Fruit fly (Drosophila melanogaster) whole organism, prepupa: Measurements from ENCODE around the gene CG7567.

Experiments used
- CG3919 ChIP-seq: fragments of 200-800 bp; sonication (Bioruptor generic); optimal IDR thresholded peaks from 3 replicates; lab custom pipeline; 2016; ENCODE audit warnings: missing biosample characterization, missing genetic modification characterization
- CG8632 ChIP-seq: fragments of 200-800 bp; sonication (Bioruptor generic); optimal IDR thresholded peaks from 3 replicates; lab custom pipeline; 2016; ENCODE audit warnings: missing biosample characterization, missing genetic modification characterization
- Hr38 ChIP-seq: sonication (Bioruptor generic); optimal IDR thresholded peaks from 2 replicates; lab custom pipeline; 2016; ENCODE audit warnings: missing biosample characterization, missing genetic modification characterization
- Lpt ChIP-seq: fragments of 200-800 bp; sonication (Bioruptor generic); optimal IDR thresholded peaks from 3 replicates; lab custom pipeline; 2016; ENCODE audit warnings: missing biosample characterization, missing genetic modification characterization
- Met ChIP-seq: fragments of 200-800 bp; sonication (Bioruptor generic); optimal IDR thresholded peaks from 3 replicates; lab custom pipeline; 2016; ENCODE audit warnings: missing biosample characterization, missing genetic modification characterization
- cyc ChIP-seq: fragments of 200-800 bp; sonication (Bioruptor generic); optimal IDR thresholded peaks from 3 replicates; lab custom pipeline; 2016; ENCODE audit warnings: missing biosample characterization, missing genetic modification characterization
- net ChIP-seq: fragments of 200-800 bp; sonication (Bioruptor generic); optimal IDR thresholded peaks from 3 replicates; lab custom pipeline; 2016; ENCODE audit warnings: missing biosample characterization, missing genetic modification characterization
- svp ChIP-seq: fragments of 200-800 bp; sonication (Bioruptor generic); peaks from one replicate; lab custom pipeline; 2016; ENCODE audit warnings: missing biosample characterization, missing genetic modification characterization

dm6 chr3R:29547182-29547979 is 40.5 kb downstream of the CG7567 start:
- TF ChIP-seq CG3919 (GFP tag; lab: Kevin White, UChicago): no peak
- no peak for TF ChIP-seq cyc (GFP tag; lab: Kevin White, UChicago)
- no peak for TF ChIP-seq CG8632 (GFP tag; lab: Kevin White, UChicago)
- no peak for TF ChIP-seq Hr38 (GFP tag; lab: Kevin White, UChicago)
- no peak for TF ChIP-seq Met (GFP tag; lab: Kevin White, UChicago)
- no peak for TF ChIP-seq Lpt (GFP tag; lab: Kevin White, UChicago)
- TF ChIP-seq net: no peak
- no peak for TF ChIP-seq svp (GFP tag; lab: Kevin White, UChicago)
